Fruit fly (Drosophila melanogaster) whole organism, embryonic: ENCODE data around the gene CG6739.

Experiments
- CG10267 ChIP-seq: fragments of 200-800 bp; sonication (Bioruptor generic); optimal IDR thresholded peaks from 2 replicates; lab custom pipeline; 2018; ENCODE audit warnings: missing biosample characterization, mild to moderate bottlenecking, missing genetic modification characterization, moderate library complexity
- CG12155 ChIP-seq: fragments of 200-800 bp; sonication (Bioruptor generic); optimal IDR thresholded peaks from 3 replicates; lab custom pipeline; 2016; ENCODE audit warnings: missing biosample characterization, missing genetic modification characterization
- CG12236 ChIP-seq: fragments of 200-800 bp; sonication (Bioruptor generic); optimal IDR thresholded peaks from 2 replicates; lab custom pipeline; 2016; ENCODE audit warnings: missing biosample characterization, missing genetic modification characterization
- CG12769 ChIP-seq: fragments of 200-800 bp; sonication (Bioruptor generic); optimal IDR thresholded peaks from 2 replicates; lab custom pipeline; 2019; ENCODE audit warnings: missing biosample characterization, mild to moderate bottlenecking, missing genetic modification characterization, moderate library complexity
- CG15011 ChIP-seq: fragments of 200-800 bp; sonication (Bioruptor generic); optimal IDR thresholded peaks from 3 replicates; lab custom pipeline; 2018; ENCODE audit warnings: missing biosample characterization, mild to moderate bottlenecking, missing genetic modification characterization
- CG17361 ChIP-seq: fragments of 200-800 bp; sonication (Bioruptor generic); IDR thresholded peaks from 3 replicates; pipeline ENCODE4 v1.3.6; 2022; ENCODE audit warnings: missing biosample characterization, missing genetic modification characterization
- CG17385 ChIP-seq: fragments of 200-800 bp; sonication (Bioruptor generic); optimal IDR thresholded peaks from 3 replicates; lab custom pipeline; 2018; ENCODE audit warnings: missing biosample characterization, mild to moderate bottlenecking, missing genetic modification characterization
- CG18011 ChIP-seq: fragments of 200-800 bp; sonication (Bioruptor generic); optimal IDR thresholded peaks from 2 replicates; lab custom pipeline; 2017; ENCODE audit warnings: missing biosample characterization, missing genetic modification characterization, mild to moderate bottlenecking, moderate library complexity, missing genotype
- CG2116 ChIP-seq: fragments of 200-800 bp; sonication (Bioruptor generic); optimal IDR thresholded peaks from 3 replicates; lab custom pipeline; 2018; ENCODE audit warnings: missing biosample characterization, mild to moderate bottlenecking, missing genetic modification characterization
- CG3726 ChIP-seq: fragments of 200-800 bp; sonication (Bioruptor generic); IDR thresholded peaks from 3 replicates; pipeline ENCODE4, ENCODE4 v1.3.6; 2022; ENCODE audit warnings: missing biosample characterization, missing genetic modification characterization
- CG7987 ChIP-seq: fragments of 200-800 bp; sonication (Bioruptor generic); optimal IDR thresholded peaks from 2 replicates; lab custom pipeline; 2018; ENCODE audit warnings: missing biosample characterization, mild to moderate bottlenecking, missing genetic modification characterization, moderate library complexity
- CG9817 ChIP-seq: fragments of 200-800 bp; sonication (Bioruptor generic); optimal IDR thresholded peaks from 2 replicates; lab custom pipeline; 2018; ENCODE audit warnings: missing biosample characterization, mild to moderate bottlenecking, missing genetic modification characterization, moderate library complexity
- CG9932 ChIP-seq: fragments of 200-800 bp; sonication (Bioruptor generic); IDR thresholded peaks from 2 replicates; pipeline ENCODE4 v1.3.6; 2022; ENCODE audit warnings: missing biosample characterization, missing genetic modification characterization
- CoRest ChIP-seq: fragments of 200-800 bp; sonication (Bioruptor generic); optimal IDR thresholded peaks from 3 replicates; lab custom pipeline; 2018; ENCODE audit warnings: missing biosample characterization, mild to moderate bottlenecking, missing genetic modification characterization, moderate library complexity
- Deaf1 ChIP-seq: fragments of 200-800 bp; optimal IDR thresholded peaks from 3 replicates; lab custom pipeline; 2019; ENCODE audit warnings: missing biosample characterization, mild to moderate bottlenecking, missing genetic modification characterization, moderate library complexity
- Dek ChIP-seq: fragments of 200-800 bp; sonication (Bioruptor generic); optimal IDR thresholded peaks from 3 replicates; lab custom pipeline; 2019; ENCODE audit warnings: missing biosample characterization, mild to moderate bottlenecking, missing genetic modification characterization, moderate library complexity
- Dip3 ChIP-seq: fragments of 200-800 bp; sonication (Bioruptor generic); optimal IDR thresholded peaks from 3 replicates; lab custom pipeline; 2016; ENCODE audit warnings: missing biosample characterization, missing genetic modification characterization
- Dp ChIP-seq: fragments of 200-800 bp; sonication (Bioruptor generic); optimal IDR thresholded peaks from 2 replicates; lab custom pipeline; 2018; ENCODE audit warnings: missing biosample characterization, mild to moderate bottlenecking, missing genetic modification characterization, moderate library complexity
- Drgx ChIP-seq: fragments of 200-800 bp; sonication (Bioruptor generic); IDR thresholded peaks from 2 replicates; pipeline ENCODE4 v1.3.6; 2022; ENCODE audit warnings: missing biosample characterization, missing genetic modification characterization
- Fer2 ChIP-seq: fragments of 200-800 bp; sonication (Bioruptor generic); optimal IDR thresholded peaks from 2 replicates; lab custom pipeline; 2018; ENCODE audit warnings: missing biosample characterization, mild to moderate bottlenecking, missing genetic modification characterization, moderate library complexity
- HLH3B ChIP-seq: fragments of 200-800 bp; sonication (Bioruptor generic); IDR thresholded peaks from 2 replicates; pipeline ENCODE4 v1.3.6; 2022; ENCODE audit warnings: missing biosample characterization, missing genetic modification characterization
- Hey ChIP-seq: fragments of 200-800 bp; sonication (Bioruptor generic); optimal IDR thresholded peaks from 3 replicates; lab custom pipeline; 2018; ENCODE audit warnings: missing biosample characterization, mild to moderate bottlenecking, missing genetic modification characterization
- Hmr ChIP-seq: fragments of 200-800 bp; sonication (Bioruptor generic); optimal IDR thresholded peaks from 3 replicates; lab custom pipeline; 2017; ENCODE audit warnings: mild to moderate bottlenecking, missing biosample characterization, missing genetic modification reagents, missing genetic modification characterization
- Hr3 ChIP-seq: fragments of 200-800 bp; sonication (Bioruptor generic); optimal IDR thresholded peaks from 3 replicates; lab custom pipeline; 2016; ENCODE audit warnings: missing biosample characterization, missing genetic modification characterization
- Hr39 ChIP-seq: fragments of >200 bp; optimal IDR thresholded peaks from 2 replicates; lab custom pipeline; 2017
- Mad ChIP-seq: fragments of 200-800 bp; sonication (Bioruptor generic); optimal IDR thresholded peaks from 2 replicates; lab custom pipeline; 2016; ENCODE audit warnings: missing biosample characterization, missing genetic modification characterization
- Nf-YC ChIP-seq: fragments of 200-800 bp; optimal IDR thresholded peaks from 3 replicates; lab custom pipeline; 2019; ENCODE audit warnings: missing biosample characterization, mild to moderate bottlenecking, missing genetic modification characterization, moderate library complexity
- Oli ChIP-seq: fragments of 200-800 bp; sonication (Bioruptor generic); optimal IDR thresholded peaks from 2 replicates; lab custom pipeline; 2018; ENCODE audit warnings: missing biosample characterization, mild to moderate bottlenecking, missing genetic modification characterization, moderate library complexity
- PHDP ChIP-seq: fragments of 200-800 bp; sonication (Bioruptor generic); optimal IDR thresholded peaks from 3 replicates; lab custom pipeline; 2018; ENCODE audit warnings: missing biosample characterization, mild to moderate bottlenecking, missing genetic modification characterization, moderate library complexity
- Pdp1 ChIP-seq, 2 experiments: fragments of 200-800 bp; sonication (Bioruptor generic); optimal IDR thresholded peaks; 3 replicates each; lab custom pipeline; 2016; ENCODE audit warnings: missing biosample characterization in 2 of 2, missing genetic modification characterization in 2 of 2, mild to moderate bottlenecking in 1 of 2, moderate library complexity in 1 of 2
- bbx ChIP-seq: fragments of 200-800 bp; sonication (Bioruptor generic); IDR thresholded peaks from 2 replicates; pipeline ENCODE4 v1.3.6; 2022; ENCODE audit warnings: missing biosample characterization, missing genetic modification characterization; ENCODE audit not compliant: partially characterized antibody
- bowl ChIP-seq: fragments of 200-800 bp; sonication (Bioruptor generic); IDR thresholded peaks from 2 replicates; pipeline ENCODE4 v1.3.6; 2022; ENCODE audit warnings: missing biosample characterization, missing genetic modification characterization
- btn ChIP-seq: fragments of 200-800 bp; sonication (Bioruptor generic); optimal IDR thresholded peaks from 2 replicates; lab custom pipeline; 2016; ENCODE audit warnings: missing biosample characterization, missing genetic modification characterization
- caup ChIP-seq: fragments of 200-800 bp; sonication (Bioruptor generic); optimal IDR thresholded peaks from 3 replicates; lab custom pipeline; 2017; ENCODE audit warnings: missing biosample characterization, mild to moderate bottlenecking, missing genetic modification characterization, moderate library complexity; ENCODE audit not compliant: severe bottlenecking
- crol ChIP-seq: fragments of 200-800 bp; sonication (Bioruptor generic); IDR thresholded peaks from 2 replicates; pipeline ENCODE4 v1.3.6; 2022; ENCODE audit warnings: missing biosample characterization, missing genetic modification characterization
- dpn ChIP-seq, 2 experiments: fragments of 200-800 bp; sonication (Bioruptor generic); optimal IDR thresholded peaks; 3 replicates each; lab custom pipeline; 2016; ENCODE audit warnings: missing biosample characterization in 2 of 2, missing genetic modification characterization in 2 of 2
- ems ChIP-seq: fragments of 200-800 bp; sonication (Bioruptor generic); optimal IDR thresholded peaks from 3 replicates; lab custom pipeline; 2016; ENCODE audit warnings: missing biosample characterization, missing genetic modification characterization
- fd64A ChIP-seq: fragments of 200-800 bp; sonication (Bioruptor generic); optimal IDR thresholded peaks from 3 replicates; lab custom pipeline; 2018; ENCODE audit warnings: missing biosample characterization, mild to moderate bottlenecking, missing genetic modification characterization
- her ChIP-seq: fragments of 200-800 bp; sonication (Bioruptor generic); optimal IDR thresholded peaks from 2 replicates; lab custom pipeline; 2016; ENCODE audit warnings: missing biosample characterization, missing genetic modification characterization
- inv ChIP-seq: fragments of 200-800 bp; sonication (Bioruptor generic); IDR thresholded peaks from 2 replicates; pipeline ENCODE4 v1.3.6; 2022; ENCODE audit warnings: missing biosample characterization, missing genetic modification characterization; ENCODE audit not compliant: partially characterized antibody
- lola ChIP-seq, 3 experiments: fragments of >200 bp in 2 of 3; fragments of 200-800 bp in 1 of 3; sonication (Bioruptor generic) in 1 of 3; optimal IDR thresholded peaks; 2 replicates each; lab custom pipeline; 2017 to 2019; ENCODE audit warnings: missing biosample characterization in 3 of 3, missing genetic modification characterization in 3 of 3, mild to moderate bottlenecking in 1 of 3, moderate library complexity in 1 of 3
- luna ChIP-seq: fragments of 200-800 bp; sonication (Bioruptor generic); optimal IDR thresholded peaks from 2 replicates; lab custom pipeline; 2016; ENCODE audit warnings: missing biosample characterization, missing genetic modification characterization
- mld ChIP-seq: fragments of 200-800 bp; sonication (Bioruptor generic); IDR thresholded peaks from 3 replicates; pipeline ENCODE4 v1.3.6; 2022; ENCODE audit warnings: missing biosample characterization, missing genetic modification characterization; ENCODE audit not compliant: partially characterized antibody
- nerfin-2 ChIP-seq: fragments of 200-800 bp; sonication (Bioruptor generic); IDR thresholded peaks from 2 replicates; pipeline ENCODE4 v1.3.6; 2022; ENCODE audit warnings: missing biosample characterization, missing genetic modification characterization; ENCODE audit not compliant: partially characterized antibody
- odd ChIP-seq: fragments of 200-800 bp; sonication (Bioruptor generic); optimal IDR thresholded peaks from 2 replicates; lab custom pipeline; 2017; ENCODE audit warnings: missing biosample characterization, mild to moderate bottlenecking, missing genetic modification characterization
- repo ChIP-seq: fragments of 200-800 bp; sonication (Bioruptor generic); optimal IDR thresholded peaks from 2 replicates; lab custom pipeline; 2016; ENCODE audit warnings: missing biosample characterization, missing genetic modification characterization
- so ChIP-seq: fragments of 200-800 bp; sonication (Bioruptor generic); IDR thresholded peaks from 3 replicates; pipeline ENCODE4 v1.3.6; 2022; ENCODE audit warnings: missing biosample characterization, missing genetic modification characterization
- stc ChIP-seq: fragments of 200-800 bp; sonication (Bioruptor generic); IDR thresholded peaks from 2 replicates; pipeline ENCODE4 v1.3.6; 2022; ENCODE audit warnings: missing biosample characterization, missing genetic modification characterization
- stwl ChIP-seq: fragments of 200-800 bp; sonication (Bioruptor generic); optimal IDR thresholded peaks from 3 replicates; lab custom pipeline; 2018; ENCODE audit warnings: missing biosample characterization, mild to moderate bottlenecking, missing genetic modification characterization, moderate library complexity
- zfh1 ChIP-seq: fragments of 200-800 bp; sonication (Bioruptor generic); IDR thresholded peaks from 3 replicates; pipeline ENCODE4 v1.3.6; 2022; ENCODE audit warnings: missing biosample characterization, missing genetic modification characterization

CG6739 gene

DNA sequence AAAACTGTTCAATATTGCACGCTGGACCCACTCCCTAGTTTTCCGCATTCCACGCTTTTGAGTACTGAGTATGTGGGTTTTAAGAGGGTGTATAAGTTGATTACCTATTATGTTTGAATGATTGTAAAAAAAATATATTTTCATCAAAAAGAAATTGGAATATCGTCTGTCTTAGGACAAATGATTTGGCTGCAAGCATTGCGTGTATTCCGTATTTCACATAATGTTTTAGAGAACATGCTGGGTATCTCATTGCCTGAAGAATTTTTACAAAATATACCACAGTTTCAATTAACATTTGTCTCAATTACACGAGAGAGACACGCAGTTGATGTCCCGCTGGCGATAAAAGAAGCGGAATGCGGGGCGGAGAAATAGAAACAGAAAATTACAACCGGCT is 24.6 kb downstream of the CG6739 start (continued):
- TF ChIP-seq Deaf1 (no peak), odd (peak; percentile 31), Dek (tag; lab: Kevin White, UChicago) (no peak), Drgx (no peak), mld (GFP tag; lab: Robert Waterston, UW) (no peak), CG10267 (tag; lab: Kevin White, UChicago) (peak; percentile 61), Mad (GFP tag; lab: Kevin White, UChicago) (peak; percentile 44), stwl (tag; lab: Kevin White, UChicago) (peak; percentile 26), Dp (GFP tag; lab: Kevin White, UChicago) (no peak), repo (no peak), CG9817 (tag; lab: Kevin White, UChicago) (no peak), Fer2 (tag; lab: Kevin White, UChicago) (no peak), CG17361 (GFP tag; lab: Robert Waterston, UW) (0 out of 3 replicates have a peak, but pooled peaks have one; percentile 57), CG7987 (GFP tag; lab: Kevin White, UChicago) (no peak), CG3726 (GFP tag; lab: Robert Waterston, UW) (no peak), dpn (GFP tag; optimal IDR thresholded peaks at IDR 0.05; lab: Kevin White, UChicago) (peak; percentile 30 to 33), so (GFP tag; lab: Robert Waterston, UW) (no peak), crol (GFP tag; lab: Robert Waterston, UW) (0 out of 2 replicates have a peak, but pooled peaks have one; percentile 23), PHDP (tag; lab: Kevin White, UChicago) (peak; percentile 31), CG12769 (tag; lab: Kevin White, UChicago) (no peak), lola (GFP tag; optimal IDR thresholded peaks at IDR 0.05; lab: Kevin White, UChicago) (peak in 1 of 3 experiments; percentile 72), CG2116 (GFP tag; lab: Kevin White, UChicago) (no peak), Pdp1 (GFP tag; optimal IDR thresholded peaks at IDR 0.05; lab: Kevin White, UChicago) (peak; percentile 12 to 54), CG12155 (peak; percentile 1), stc (GFP tag; lab: Robert Waterston, UW) (peak; percentile 38; the same call in 1 of the 2 replicates), Hr3 (GFP tag; lab: Kevin White, UChicago) (peak; percentile 10), CG12236 (GFP tag; lab: Kevin White, UChicago) (no peak), CG9932 (GFP tag; lab: Robert Waterston, UW) (no peak), bbx (no peak), ems (GFP tag; lab: Kevin White, UChicago) (no peak), CG17385 (GFP tag; lab: Kevin White, UChicago) (peak; percentile 6), fd64A (GFP tag; lab: Kevin White, UChicago) (no peak), bowl (GFP tag; lab: Robert Waterston, UW) (no peak), Dip3 (GFP tag; lab: Kevin White, UChicago) (no peak), caup (GFP tag; lab: Kevin White, UChicago) (peak; percentile 2), Hmr (GFP tag; lab: Kevin White, UChicago) (peak; percentile 1), CoRest (tag; lab: Kevin White, UChicago) (peak; percentile 14), Hey (tag; lab: Kevin White, UChicago) (no peak), nerfin-2 (GFP tag; lab: Robert Waterston, UW) (no peak), Hr39 (lab: Kevin White, UChicago) (no peak), btn (GFP tag; lab: Kevin White, UChicago) (peak; percentile 22), Oli (tag; lab: Kevin White, UChicago) (peak; percentile 52), CG18011 (GFP tag; lab: Kevin White, UChicago) (no peak), Nf-YC (no peak), luna (GFP tag; lab: Kevin White, UChicago) (no peak), inv (GFP tag; lab: Robert Waterston, UW) (no peak), HLH3B (GFP tag; lab: Robert Waterston, UW) (no peak), her (GFP tag; lab: Kevin White, UChicago) (no peak), CG15011 (peak; percentile 15), zfh1 (GFP tag; lab: Robert Waterston, UW) (peak; percentile 79)
